Fruit fly (Drosophila melanogaster): ENCODE data around the gene CG1409.

The CG1409 gene

DNA sequence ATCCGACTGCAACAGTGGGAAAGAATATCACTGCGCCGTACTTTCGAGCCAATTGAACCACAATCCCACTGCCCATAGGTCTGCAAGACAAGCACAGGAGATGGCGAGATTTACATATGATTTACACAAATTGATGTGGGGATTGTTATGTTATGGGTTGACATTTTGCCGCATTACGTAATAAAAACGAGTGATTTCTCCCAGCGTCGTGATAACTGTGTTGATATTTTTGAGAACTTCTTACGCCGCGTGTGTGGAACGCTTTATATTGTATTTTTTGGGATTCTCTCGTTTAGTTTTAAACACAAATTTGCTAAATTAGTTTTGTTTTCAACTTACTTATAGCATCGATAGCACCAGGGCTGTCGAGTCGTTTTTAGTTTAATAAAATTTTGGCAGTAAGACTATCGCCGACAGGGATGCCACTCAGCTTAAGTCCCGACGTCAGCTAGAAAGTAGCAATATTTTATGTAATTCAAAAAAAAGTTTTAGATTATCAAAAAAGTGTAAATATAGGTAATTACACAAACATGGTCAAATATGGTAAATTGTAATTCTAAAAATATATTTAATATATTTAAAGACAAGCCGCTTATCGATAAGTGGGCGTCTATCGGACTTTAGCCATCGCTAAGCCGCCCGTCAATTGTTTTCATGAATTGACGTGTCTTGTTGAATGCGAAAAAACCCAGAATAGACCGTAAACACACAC is 35.6 kb downstream of the CG1409 start, which contains the start of the genes CG45089, ND-MNLL and p115 (continued):
- no peak; the same call in 1 of the 2 replicates for TF ChIP-seq Ravus (GFP tag; IDR thresholded peaks at IDR 0.05)
- TF ChIP-seq unc-4 (GFP tag; IDR thresholded peaks at IDR 0.05; ENCODE audit: partially characterized antibody) = peak; percentile 65; the same call in 1 of the 2 replicates
- peak; percentile 54 for TF ChIP-seq hbn (GFP tag; IDR thresholded peaks at IDR 0.05; ENCODE audit: partially characterized antibody)
- TF ChIP-seq disco-r (GFP tag; optimal IDR thresholded peaks at IDR 0.05) = no peak
- peak; percentile 26 for TF ChIP-seq twi (tag; optimal IDR thresholded peaks at IDR 0.05)
- TF ChIP-seq eyg (GFP tag; optimal IDR thresholded peaks at IDR 0.05) = no peak
- TF ChIP-seq PHDP (tag; optimal IDR thresholded peaks at IDR 0.05) = peak; percentile 52
- TF ChIP-seq CG31388 (GFP tag; optimal IDR thresholded peaks at IDR 0.05) = peak; percentile 6
- peak; percentile 57; the same call in 1 of the 2 replicates for TF ChIP-seq Xrp1 (GFP tag; IDR thresholded peaks at IDR 0.05)
- no peak for TF ChIP-seq CG1647 (GFP tag; optimal IDR thresholded peaks at IDR 0.05)
- peak; percentile 56; the same call in 1 of the 3 replicates for TF ChIP-seq CG34422 (GFP tag; IDR thresholded peaks at IDR 0.05)
- TF ChIP-seq NC2β (GFP tag; optimal IDR thresholded peaks at IDR 0.05) = peak; percentile 12
- peak; percentile 40 for TF ChIP-seq Hmr (GFP tag; optimal IDR thresholded peaks at IDR 0.05)
- peak; percentile 70 for TF ChIP-seq vvl (GFP tag; IDR thresholded peaks at IDR 0.05)
- peak; percentile 87 for TF ChIP-seq trem (tag; optimal IDR thresholded peaks at IDR 0.05)
- peak; percentile 30 for TF ChIP-seq CG6765 (GFP tag; optimal IDR thresholded peaks at IDR 0.05)
- peak; percentile 62 for TF ChIP-seq Nf-YC (tag; optimal IDR thresholded peaks at IDR 0.05)
- TF ChIP-seq Sin3A (optimal IDR thresholded peaks at IDR 0.05) = peak; percentile 56
- TF ChIP-seq CG6254 (GFP tag; optimal IDR thresholded peaks at IDR 0.05) = peak; percentile 1
- no peak for TF ChIP-seq ATbp (GFP tag; optimal IDR thresholded peaks at IDR 0.05)
- no peak for TF ChIP-seq CG8944 (GFP tag; optimal IDR thresholded peaks at IDR 0.05)
- peak; percentile 29 for TF ChIP-seq CG33557 (GFP tag; optimal IDR thresholded peaks at IDR 0.05)
- TF ChIP-seq CG31441 (GFP tag; IDR thresholded peaks at IDR 0.05) = peak; percentile 64
- no peak for TF ChIP-seq HLHmδ (GFP tag; optimal IDR thresholded peaks at IDR 0.05)
- TF ChIP-seq CG8924 (tag; optimal IDR thresholded peaks at IDR 0.05) = peak; percentile 68
- TF ChIP-seq CG4820 (GFP tag; optimal IDR thresholded peaks at IDR 0.05) = peak; percentile 36
- TF ChIP-seq HLH4C (GFP tag; IDR thresholded peaks at IDR 0.05; ENCODE audit: partially characterized antibody) = peak; percentile 45
- TF ChIP-seq CG17568 (GFP tag; optimal IDR thresholded peaks at IDR 0.05) = no peak
- TF ChIP-seq sug (tag; optimal IDR thresholded peaks at IDR 0.05) = peak; percentile 65
- peak in 1 of 3 experiments; percentile 58 for TF ChIP-seq lola (GFP tag; optimal IDR thresholded peaks at IDR 0.05)
- peak; percentile 35 for TF ChIP-seq Ssrp (tag; optimal IDR thresholded peaks at IDR 0.05)
- no peak for TF ChIP-seq usp (GFP tag; optimal IDR thresholded peaks at IDR 0.05)
- 0 out of 3 replicates have a peak, but pooled peaks have one; percentile 18 for TF ChIP-seq Optix (GFP tag; IDR thresholded peaks at IDR 0.05)
- peak; percentile 25 for TF ChIP-seq CG10209 (GFP tag; optimal IDR thresholded peaks at IDR 0.05)
- peak; percentile 84 for TF ChIP-seq CG9437 (GFP tag; optimal IDR thresholded peaks at IDR 0.05)
- no peak for TF ChIP-seq kni (GFP tag; optimal IDR thresholded peaks at IDR 0.05)
- no peak for TF ChIP-seq mirr (GFP tag; optimal IDR thresholded peaks at IDR 0.05)
- peak; percentile 15; the same call in 1 of the 2 replicates for TF ChIP-seq CG14441 (GFP tag; IDR thresholded peaks at IDR 0.05)
- peak; percentile 28 for TF ChIP-seq chn (GFP tag; optimal IDR thresholded peaks at IDR 0.05)
- TF ChIP-seq BEAF-32 (GFP tag; optimal IDR thresholded peaks at IDR 0.05) = peak; percentile 75
- no peak for TF ChIP-seq repo (GFP tag; optimal IDR thresholded peaks at IDR 0.05)
- peak; percentile 35; the same call in 1 of the 3 replicates for TF ChIP-seq hb (GFP tag; IDR thresholded peaks at IDR 0.05; ENCODE audit: partially characterized antibody)
- peak; percentile 44; the same call in 1 of the 2 replicates for TF ChIP-seq NFAT (GFP tag; IDR thresholded peaks at IDR 0.05)
- no peak for TF ChIP-seq CG3163 (GFP tag; optimal IDR thresholded peaks at IDR 0.05)
- TF ChIP-seq ttk (GFP tag; IDR thresholded peaks at IDR 0.05) = peak; percentile 36; the same call in 1 of the 2 replicates
- TF ChIP-seq cas (GFP tag; IDR thresholded peaks at IDR 0.05) = peak; percentile 55; the same call in 1 of the 2 replicates
- TF ChIP-seq fd102C (GFP tag; optimal IDR thresholded peaks at IDR 0.05) = no peak
- no peak for TF ChIP-seq sima (GFP tag; optimal IDR thresholded peaks at IDR 0.05)

All from whole organism, embryonic.